Fruit fly (Drosophila melanogaster): ENCODE results near the gene CG3552.
A peak's percentile ranks its signal among the peaks of the same experiment; 100 is the strongest.

The CG3552 gene

dm6 chr3L:9424528-9424911 lies 31.6 kb upstream of the CG3552 start (continued):
- TF ChIP-seq Rx (GFP tag; IDR thresholded peaks at IDR 0.05) (no peak), CG11398 (GFP tag; optimal IDR thresholded peaks at IDR 0.05) (no peak), CG9876 (GFP tag; optimal IDR thresholded peaks at IDR 0.05) (no peak), eve (GFP tag; optimal IDR thresholded peaks at IDR 0.05) (no peak), Hr3 (GFP tag; optimal IDR thresholded peaks at IDR 0.05) (no peak), ranshi (GFP tag; IDR thresholded peaks at IDR 0.05) (0 out of 2 replicates have a peak, but pooled peaks have one; percentile 7), Sry-δ (GFP tag; optimal IDR thresholded peaks at IDR 0.05) (no peak), yki (optimal IDR thresholded peaks at IDR 0.05) (no peak), dysf (GFP tag; IDR thresholded peaks at IDR 0.05) (no peak), Ets65A (GFP tag) (no peak), CG18599 (GFP tag; optimal IDR thresholded peaks at IDR 0.05) (peak; percentile 47), Mrtf (GFP tag; IDR thresholded peaks at IDR 0.05) (no peak), CG17328 (GFP tag; IDR thresholded peaks at IDR 0.05) (no peak), CG2120 (GFP tag; optimal IDR thresholded peaks at IDR 0.05) (peak; percentile 46), CG6791 (GFP tag; IDR thresholded peaks at IDR 0.05; ENCODE audit: partially characterized antibody) (no peak), stwl (tag; optimal IDR thresholded peaks at IDR 0.05) (peak; percentile 39), amos (GFP tag; IDR thresholded peaks at IDR 0.05; ENCODE audit: partially characterized antibody) (no peak), NC2β (GFP tag; optimal IDR thresholded peaks at IDR 0.05) (no peak), D19B (GFP tag; optimal IDR thresholded peaks at IDR 0.05) (no peak), sc (optimal IDR thresholded peaks at IDR 0.05) (no peak), sc (GFP tag; optimal IDR thresholded peaks at IDR 0.05) (no peak), fu2 (GFP tag; optimal IDR thresholded peaks at IDR 0.05) (no peak), Nf-YA (GFP tag; IDR thresholded peaks at IDR 0.05) (no peak), kni (GFP tag; optimal IDR thresholded peaks at IDR 0.05) (no peak), CG32767 (GFP tag; IDR thresholded peaks at IDR 0.05) (no peak), CG8924 (tag; optimal IDR thresholded peaks at IDR 0.05) (peak; percentile 64), CG4854 (GFP tag; optimal IDR thresholded peaks at IDR 0.05) (no peak), CG4820 (GFP tag; optimal IDR thresholded peaks at IDR 0.05) (no peak), fd64A (GFP tag; optimal IDR thresholded peaks at IDR 0.05) (no peak), CG4360 (GFP tag; IDR thresholded peaks at IDR 0.05) (no peak), zfh1 (GFP tag; IDR thresholded peaks at IDR 0.05) (no peak), caup (GFP tag; optimal IDR thresholded peaks at IDR 0.05; ENCODE audit: severe bottlenecking) (no peak), fd96Cb (tag; optimal IDR thresholded peaks at IDR 0.05) (no peak), Pdp1 (GFP tag; optimal IDR thresholded peaks at IDR 0.05) (no peak), CG11723 (GFP tag; optimal IDR thresholded peaks at IDR 0.05) (peak; percentile 2), br (optimal IDR thresholded peaks at IDR 0.05) (no peak), CG30403 (GFP tag; optimal IDR thresholded peaks at IDR 0.05) (peak; percentile 28), gsb-n (tag; optimal IDR thresholded peaks at IDR 0.05) (peak; percentile 45), CG11696 (GFP tag; IDR thresholded peaks at IDR 0.05) (no peak), gfzf (GFP tag; optimal IDR thresholded peaks at IDR 0.05) (no peak), Asciz (GFP tag; optimal IDR thresholded peaks at IDR 0.05) (peak; percentile 15), CG1647 (GFP tag; optimal IDR thresholded peaks at IDR 0.05) (no peak), hkb (optimal IDR thresholded peaks at IDR 0.05) (no peak), hkb (GFP tag; IDR thresholded peaks at IDR 0.05) (peak; percentile 45), salm (tag; optimal IDR thresholded peaks at IDR 0.05) (no peak), psq (GFP tag; optimal IDR thresholded peaks at IDR 0.05) (no peak), CG8290 (GFP tag; optimal IDR thresholded peaks at IDR 0.05) (no peak), CG8290 (tag; optimal IDR thresholded peaks at IDR 0.05) (no peak), seq (GFP tag; IDR thresholded peaks at IDR 0.05) (peak; percentile 65), nerfin-1 (tag; optimal IDR thresholded peaks at IDR 0.05) (peak; percentile 27), abd-A (tag; optimal IDR thresholded peaks at IDR 0.05) (no peak), CG16815 (GFP tag; optimal IDR thresholded peaks at IDR 0.05) (no peak), hb (GFP tag; IDR thresholded peaks at IDR 0.05; ENCODE audit: partially characterized antibody) (no peak), lab (GFP tag; optimal IDR thresholded peaks at IDR 0.05) (peak; percentile 38)

Measured in whole organism, embryonic.